Fruit fly (Drosophila melanogaster): ENCODE measurements around the gene abo.

abo gene

dm6 chr2L:10986138-10986537 is 11.0 kb upstream of the abo start:
- peak; percentile 54 for TF ChIP-seq CG17801 (GFP tag; optimal IDR thresholded peaks at IDR 0.05; ENCODE audit: partially characterized antibody)

dm6 chr2L:10976864-10977586 is 1.9 kb upstream of the abo start:
- peak; percentile 1 for TF ChIP-seq CG17801 (GFP tag; optimal IDR thresholded peaks at IDR 0.05; ENCODE audit: partially characterized antibody)

- no peak for TF ChIP-seq CG17801 (GFP tag; optimal IDR thresholded peaks at IDR 0.05; ENCODE audit: partially characterized antibody)
Observed at dm6 chr2L:10976046-10976863, 1.2 kb upstream of the abo start, which contains the start of the genes ATPsynG and SCAR. Gene ATPsynG (minus strand): TSS chr2L:10976399. Gene SCAR (plus strand): TSS chr2L:10976772.

dm6 chr2L:10974638-10975037 is 455 bp downstream of the abo start:
- no peak for TF ChIP-seq CG17801 (GFP tag; optimal IDR thresholded peaks at IDR 0.05; ENCODE audit: partially characterized antibody)

dm6 chr2L:10972224-10972623 is 2.9 kb downstream of the abo start, which contains the start of gene CG16743:
Gene CG16743 (plus strand): TSS chr2L:10972280.
- TF ChIP-seq CG17801 (GFP tag; optimal IDR thresholded peaks at IDR 0.05; ENCODE audit: partially characterized antibody): no peak

dm6 chr2L:10970134-10970533 is 5.0 kb downstream of the abo start, which contains the start of the genes Tmem214 and YL-1:
Gene Tmem214 (minus strand): TSS chr2L:10970275.
Gene YL-1 (plus strand): TSS chr2L:10970443.
- TF ChIP-seq CG17801 (GFP tag; optimal IDR thresholded peaks at IDR 0.05; ENCODE audit: partially characterized antibody): peak; percentile 43

- no peak for TF ChIP-seq CG17801 (GFP tag; optimal IDR thresholded peaks at IDR 0.05; ENCODE audit: partially characterized antibody)
Observed at dm6 chr2L:10968009-10968383, 7.1 kb downstream of the abo start.

dm6 chr2L:10967257-10968008 is 7.7 kb downstream of the abo start:
- peak; percentile 22 for TF ChIP-seq CG17801 (GFP tag; optimal IDR thresholded peaks at IDR 0.05; ENCODE audit: partially characterized antibody)

dm6 chr2L:10965962-10966361 is 9.1 kb downstream of the abo start:
- no peak for TF ChIP-seq CG17801 (GFP tag; optimal IDR thresholded peaks at IDR 0.05; ENCODE audit: partially characterized antibody)

dm6 chr2L:10964493-10964892 is 10.6 kb downstream of the abo start:
- no peak for TF ChIP-seq CG17801 (GFP tag; optimal IDR thresholded peaks at IDR 0.05; ENCODE audit: partially characterized antibody)

- no peak for TF ChIP-seq CG17801 (GFP tag; optimal IDR thresholded peaks at IDR 0.05; ENCODE audit: partially characterized antibody)
Observed at dm6 chr2L:10963979-10964378, 11.1 kb downstream of the abo start, which contains the start of gene dpr2. Gene dpr2 (minus strand): TSS chr2L:10964153.

- TF ChIP-seq CG17801 (GFP tag; optimal IDR thresholded peaks at IDR 0.05; ENCODE audit: partially characterized antibody): no peak
Observed at dm6 chr2L:10940196-10940595, 34.9 kb downstream of the abo start.

dm6 chr2L:10936362-10936761 is 38.7 kb downstream of the abo start, which contains the start of gene CG14072:
Gene CG14072 (plus strand): TSS chr2L:10936662.
- no peak for TF ChIP-seq CG17801 (GFP tag; optimal IDR thresholded peaks at IDR 0.05; ENCODE audit: partially characterized antibody)

All from ovary, adult (tissue).